Fruit fly (Drosophila melanogaster): Measurements from ENCODE around the gene Or98b.

Gene Or98b

DNA sequence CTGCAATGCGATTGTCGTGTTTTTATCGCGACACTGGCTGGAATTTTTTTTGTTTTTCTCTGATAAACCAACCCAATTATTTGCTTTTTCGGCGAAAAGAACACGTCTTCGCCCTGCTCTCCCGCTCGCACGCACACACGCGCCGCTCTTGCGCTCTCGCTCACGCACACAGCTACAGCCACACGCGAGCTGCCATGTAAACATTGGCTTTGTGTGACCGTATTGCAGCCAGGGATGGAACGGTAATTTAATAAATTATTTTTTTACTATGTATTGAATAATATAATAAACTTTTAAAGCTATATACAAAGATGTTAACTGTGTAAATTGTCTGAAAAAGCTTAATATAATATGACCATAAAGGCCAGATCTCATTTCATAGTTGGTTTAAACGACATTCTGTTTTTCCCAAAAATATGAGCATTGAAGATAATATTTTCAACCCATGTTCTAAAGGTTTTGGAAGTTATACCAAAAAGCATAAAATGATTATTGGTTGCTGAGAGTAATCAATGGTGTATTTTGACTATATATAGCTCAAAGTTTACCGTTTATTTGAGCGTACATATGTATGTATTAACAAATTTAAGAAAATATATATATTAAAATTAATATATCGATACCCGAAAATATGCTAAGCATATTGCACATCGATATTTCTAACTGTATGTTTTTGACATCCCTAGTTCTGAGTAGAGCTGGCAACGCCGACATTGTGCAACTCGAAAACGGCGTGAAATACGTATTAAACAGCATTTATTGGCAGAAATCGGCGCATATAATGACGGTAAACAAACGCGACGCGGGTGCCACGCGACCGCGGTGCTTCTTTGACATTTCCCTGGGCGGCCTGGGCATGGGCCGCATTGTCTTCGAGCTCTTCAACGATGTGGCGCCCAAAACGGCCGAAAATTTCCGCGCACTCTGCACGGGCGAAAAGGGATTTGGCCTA is 12.1 kb upstream of the Or98b start, which contains the start of the genes Gfat2 and Moca-cyp (continued):
- TF ChIP-seq bowl (GFP tag; IDR thresholded peaks at IDR 0.05): no peak
- peak; percentile 42 for TF ChIP-seq CG2116 (GFP tag; optimal IDR thresholded peaks at IDR 0.05)
- TF ChIP-seq CG30431 (GFP tag; optimal IDR thresholded peaks at IDR 0.05): no peak
- no peak for TF ChIP-seq br (optimal IDR thresholded peaks at IDR 0.05)
- TF ChIP-seq Kr (GFP tag; optimal IDR thresholded peaks at IDR 0.05): no peak
- no peak for TF ChIP-seq shn (GFP tag; optimal IDR thresholded peaks at IDR 0.05)
- no peak for TF ChIP-seq CG14965 (GFP tag; optimal IDR thresholded peaks at IDR 0.05; ENCODE audit: borderline replicate concordance)
- TF ChIP-seq hkb (optimal IDR thresholded peaks at IDR 0.05): no peak
- TF ChIP-seq hkb (GFP tag; IDR thresholded peaks at IDR 0.05): peak; percentile 46
- peak; percentile 22 for TF ChIP-seq CG7745 (tag; optimal IDR thresholded peaks at IDR 0.05)
- TF ChIP-seq Bgb (GFP tag; IDR thresholded peaks at IDR 0.05; ENCODE audit: partially characterized antibody): peak; percentile 66
- peak; percentile 51 for TF ChIP-seq CG33557 (GFP tag; optimal IDR thresholded peaks at IDR 0.05)
- TF ChIP-seq CG17186 (GFP tag; optimal IDR thresholded peaks at IDR 0.05): no peak
- no peak for TF ChIP-seq grn (GFP tag; optimal IDR thresholded peaks at IDR 0.05)
- TF ChIP-seq Camta (GFP tag; optimal IDR thresholded peaks at IDR 0.05): no peak
- TF ChIP-seq CG7963 (GFP tag; IDR thresholded peaks at IDR 0.05; ENCODE audit: partially characterized antibody): peak; percentile 32; the same call in 1 of the 3 replicates
- TF ChIP-seq CG12104 (GFP tag; optimal IDR thresholded peaks at IDR 0.05): peak; percentile 62
- TF ChIP-seq CG10979 (tag; optimal IDR thresholded peaks at IDR 0.05): peak; percentile 23
- TF ChIP-seq CG4730 (GFP tag; IDR thresholded peaks at IDR 0.05): peak; percentile 53
- TF ChIP-seq ssp (GFP tag; IDR thresholded peaks at IDR 0.05): peak; percentile 49
- peak; percentile 85 for TF ChIP-seq CG34422 (GFP tag; IDR thresholded peaks at IDR 0.05)
- no peak for TF ChIP-seq Vsx1 (GFP tag; optimal IDR thresholded peaks at IDR 0.05)
- peak; percentile 76 for TF ChIP-seq nmo (GFP tag; optimal IDR thresholded peaks at IDR 0.05)
- TF ChIP-seq C15 (GFP tag; IDR thresholded peaks at IDR 0.05): no peak
- TF ChIP-seq HLH4C (GFP tag; IDR thresholded peaks at IDR 0.05; ENCODE audit: partially characterized antibody): peak; percentile 61; the same call in 2 of the 3 replicates
- TF ChIP-seq vfl (GFP tag; optimal IDR thresholded peaks at IDR 0.05): no peak
- no peak for TF ChIP-seq eyg (GFP tag; optimal IDR thresholded peaks at IDR 0.05)
- peak; percentile 72 for TF ChIP-seq MBD-R2 (GFP tag; IDR thresholded peaks at IDR 0.05)
- peak; percentile 43 for TF ChIP-seq CG4707 (GFP tag; optimal IDR thresholded peaks at IDR 0.05)
- peak; percentile 45 for TF ChIP-seq CG13894 (tag; optimal IDR thresholded peaks at IDR 0.05)
- TF ChIP-seq odd (GFP tag; optimal IDR thresholded peaks at IDR 0.05): peak; percentile 14
- no peak for TF ChIP-seq Optix (GFP tag; IDR thresholded peaks at IDR 0.05)
- TF ChIP-seq eve (GFP tag; optimal IDR thresholded peaks at IDR 0.05): no peak
- TF ChIP-seq pnt (GFP tag; optimal IDR thresholded peaks at IDR 0.05): peak; percentile 8
- TF ChIP-seq Deaf1 (tag; optimal IDR thresholded peaks at IDR 0.05): peak; percentile 38
- peak; percentile 26 for TF ChIP-seq exex (tag; optimal IDR thresholded peaks at IDR 0.05)
- peak; percentile 8 for TF ChIP-seq BtbVII (GFP tag; optimal IDR thresholded peaks at IDR 0.05)
- TF ChIP-seq dan (GFP tag; IDR thresholded peaks at IDR 0.05): no peak
- no peak; the same call in 2 of the 3 replicates for TF ChIP-seq CG14050 (GFP tag; IDR thresholded peaks at IDR 0.05)
- no peak for TF ChIP-seq Awh (GFP tag; IDR thresholded peaks at IDR 0.05)
- TF ChIP-seq CG8359 (GFP tag; optimal IDR thresholded peaks at IDR 0.05; ENCODE audit: borderline replicate concordance): peak; percentile 10
- peak; percentile 99 for TF ChIP-seq CG10431 (GFP tag; optimal IDR thresholded peaks at IDR 0.05)
- no peak for TF ChIP-seq gcm2 (GFP tag; optimal IDR thresholded peaks at IDR 0.05)
- peak; percentile 49 for TF ChIP-seq Ssrp (tag; optimal IDR thresholded peaks at IDR 0.05)
- peak; percentile 60 for TF ChIP-seq B-H1 (GFP tag; IDR thresholded peaks at IDR 0.05)
- TF ChIP-seq Dll (GFP tag; IDR thresholded peaks at IDR 0.05; ENCODE audit: partially characterized antibody): peak; percentile 69
- no peak for TF ChIP-seq tll (GFP tag; optimal IDR thresholded peaks at IDR 0.05)
- no peak for TF ChIP-seq tx (GFP tag; optimal IDR thresholded peaks at IDR 0.05)
- peak; percentile 23 for TF ChIP-seq Hsf (GFP tag; optimal IDR thresholded peaks at IDR 0.05)
